Worm (Caenorhabditis elegans) whole organism, mixed stage, embryonic: Measurements from ENCODE around the gene T23F2.2.

Experiments used
- blmp-1 ChIP-seq: fragments of 150-350 bp; optimal IDR thresholded peaks from 2 replicates; lab custom pipeline; 2014; ENCODE audit warnings: missing biosample characterization, missing genetic modification characterization
- ces-1 ChIP-seq: fragments of 150-350 bp; optimal IDR thresholded peaks from 2 replicates; lab custom pipeline; 2014; ENCODE audit warnings: missing biosample characterization, missing genetic modification reagents, missing genetic modification characterization
- flh-1 ChIP-seq: fragments of 200-800 bp; sonication (Bioruptor generic); optimal IDR thresholded peaks from 2 replicates; lab custom pipeline; 2018; ENCODE audit warnings: mild to moderate bottlenecking, missing genetic modification characterization, moderate library complexity, missing compliant biosample characterization
- lin-13 ChIP-seq: fragments of 150-350 bp; optimal IDR thresholded peaks from 2 replicates; lab custom pipeline; 2014; ENCODE audit warnings: missing biosample characterization, missing genetic modification characterization
- nhr-237 ChIP-seq: fragments of 150-350 bp; optimal IDR thresholded peaks from 2 replicates; lab custom pipeline; 2014; ENCODE audit warnings: missing biosample characterization, missing genetic modification characterization
- snpc-4 ChIP-seq: fragments of 150-350 bp; optimal IDR thresholded peaks from 2 replicates; lab custom pipeline; 2014; ENCODE audit warnings: missing biosample characterization, missing genetic modification characterization
- sptf-1 ChIP-seq: sonication (generic microtip); optimal IDR thresholded peaks from 2 replicates; lab custom pipeline; 2017; ENCODE audit warnings: mild to moderate bottlenecking, missing genetic modification characterization, moderate library complexity, missing compliant biosample characterization
- tbx-8 ChIP-seq: fragments of 200-800 bp; sonication (Bioruptor generic); optimal IDR thresholded peaks from 2 replicates; lab custom pipeline; 2018; ENCODE audit warnings: mild to moderate bottlenecking, missing genetic modification characterization, moderate library complexity, missing compliant biosample characterization
- unc-62 ChIP-seq: fragments of 150-350 bp; optimal IDR thresholded peaks from 2 replicates; lab custom pipeline; 2014; ENCODE audit warnings: missing biosample characterization, missing genetic modification reagents, missing genetic modification characterization
- zip-8 ChIP-seq: fragments of 150-350 bp; optimal IDR thresholded peaks from 2 replicates; lab custom pipeline; 2014; ENCODE audit warnings: missing biosample characterization, missing genetic modification characterization
- ztf-11 ChIP-seq: fragments of 150-350 bp; optimal IDR thresholded peaks from 2 replicates; lab custom pipeline; 2014; ENCODE audit warnings: missing biosample characterization, missing genetic modification characterization

DNA sequence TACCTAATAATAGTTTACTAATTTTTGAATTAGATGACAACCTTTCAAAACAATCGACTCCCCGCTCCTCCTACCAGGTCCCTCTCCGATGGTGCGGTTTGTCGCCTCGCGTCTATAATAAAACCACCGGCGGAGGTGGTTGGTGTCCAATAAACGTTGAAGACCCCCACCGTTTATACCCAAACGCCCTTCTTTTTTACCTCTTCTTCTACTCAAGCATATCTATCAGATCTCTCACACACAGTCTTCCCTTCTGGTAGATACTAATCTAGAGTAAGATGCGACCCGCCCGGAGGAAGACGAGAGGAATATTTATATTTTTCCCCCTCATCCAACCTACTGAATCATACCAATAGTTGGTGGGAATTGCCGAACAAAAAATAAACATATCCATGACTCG, 26.2 kb downstream of the T23F2.2 start:
- TF ChIP-seq snpc-4 (no peak), zip-8 (tag; lab: Kevin White, UChicago) (no peak), sptf-1 (tag; lab: Kevin White, UChicago) (no peak), ztf-11 (tag; lab: Kevin White, UChicago) (no peak), ces-1 (no peak), unc-62 (GFP tag; lab: Kevin White, UChicago) (no peak), tbx-8 (GFP tag; lab: Kevin White, UChicago) (no peak), flh-1 (no peak), nhr-237 (no peak), lin-13 (tag; lab: Kevin White, UChicago) (no peak), blmp-1 (tag; lab: Kevin White, UChicago) (no peak)
